Worm (Caenorhabditis elegans) whole organism, L1 larva: ENCODE results near the gene acs-10.

Source experiments
- C04F5.9 ChIP-seq: sonication (generic microtip); optimal IDR thresholded peaks from 2 replicates; lab custom pipeline; 2016; ENCODE audit warnings: missing genetic modification characterization, missing compliant biosample characterization
- F16B12.6 ChIP-seq: fragments of 150-350 bp; optimal IDR thresholded peaks from 2 replicates; lab custom pipeline; 2014; ENCODE audit warnings: missing biosample characterization, missing genetic modification characterization
- aha-1 ChIP-seq: fragments of 150-350 bp; optimal IDR thresholded peaks from 2 replicates; lab custom pipeline; 2014; ENCODE audit warnings: missing biosample characterization, missing genetic modification characterization
- alr-1 ChIP-seq: fragments of 200-800 bp; sonication (Bioruptor generic); optimal IDR thresholded peaks from 2 replicates; lab custom pipeline; 2018; ENCODE audit warnings: borderline replicate concordance, mild to moderate bottlenecking, missing genetic modification characterization, missing compliant biosample characterization
- ceh-8 ChIP-seq: fragments of 200-800 bp; sonication (Bioruptor generic); optimal IDR thresholded peaks from 2 replicates; lab custom pipeline; 2018; ENCODE audit warnings: mild to moderate bottlenecking, missing genetic modification characterization, moderate library complexity, missing compliant biosample characterization
- ceh-82 ChIP-seq, 3 experiments: fragments of 150-350 bp in 1 of 3; sonication (generic microtip) in 2 of 3; optimal IDR thresholded peaks; 2 replicates each; lab custom pipeline; 2014 to 2017; ENCODE audit warnings: missing biosample characterization in 3 of 3, missing genetic modification characterization in 3 of 3
- ceh-90 ChIP-seq: sonication (generic microtip); optimal IDR thresholded peaks from 2 replicates; lab custom pipeline; 2016; ENCODE audit warnings: missing genetic modification characterization, missing compliant biosample characterization
- dpl-1 ChIP-seq, 3 experiments: fragments of 150-350 bp in 2 of 3; sonication (generic microtip) in 1 of 3; optimal IDR thresholded peaks; 2 replicates each; lab custom pipeline; 2014 to 2017; ENCODE audit warnings: missing biosample characterization in 3 of 3, missing genetic modification characterization in 3 of 3, missing genetic modification reagents in 3 of 3
- dsc-1 ChIP-seq: sonication (generic microtip); optimal IDR thresholded peaks from 2 replicates; lab custom pipeline; 2016; ENCODE audit warnings: mild to moderate bottlenecking, missing genetic modification characterization, missing compliant biosample characterization
- efl-1 ChIP-seq, 4 experiments: fragments of 150-350 bp; optimal IDR thresholded peaks in 3 of 4; peaks in 1 of 4; 1 replicate in 1 of 4; 2 replicates in 3 of 4; lab custom pipeline; 2014; ENCODE audit warnings: missing biosample characterization in 2 of 4, missing genetic modification characterization in 2 of 4, missing genetic modification reagents in 2 of 4
- ets-5 ChIP-seq: fragments of 200-800 bp; sonication (Bioruptor generic); IDR thresholded peaks from 2 replicates; pipeline ENCODE4 v1.3.6; 2022; ENCODE audit warnings: missing genetic modification characterization, missing compliant biosample characterization
- fkh-10 ChIP-seq: sonication (generic microtip); optimal IDR thresholded peaks from 2 replicates; lab custom pipeline; 2017; ENCODE audit warnings: missing biosample characterization, missing genetic modification reagents, missing genetic modification characterization
- fkh-4 ChIP-seq: sonication (generic microtip); optimal IDR thresholded peaks from 2 replicates; lab custom pipeline; 2016; ENCODE audit warnings: missing compliant biosample characterization, missing genetic modification characterization, borderline replicate concordance
- fkh-8 ChIP-seq: sonication (generic microtip); optimal IDR thresholded peaks from 2 replicates; lab custom pipeline; 2016; ENCODE audit warnings: mild to moderate bottlenecking, missing genetic modification characterization, missing compliant biosample characterization
- grh-1 ChIP-seq: fragments of 200-800 bp; sonication (Bioruptor generic); IDR thresholded peaks from 2 replicates; pipeline ENCODE4 v1.3.6; 2022; ENCODE audit warnings: missing genetic modification reagents, missing genetic modification characterization, missing compliant biosample characterization
- hpl-2 ChIP-seq: fragments of 150-350 bp; optimal IDR thresholded peaks from 2 replicates; lab custom pipeline; 2014; ENCODE audit warnings: missing biosample characterization, missing genetic modification reagents, missing genetic modification characterization
- lin-13 ChIP-seq: fragments of 150-350 bp; optimal IDR thresholded peaks from 2 replicates; lab custom pipeline; 2014; ENCODE audit warnings: missing biosample characterization, missing genetic modification reagents, missing genetic modification characterization
- lin-14 ChIP-seq: fragments of 200-800 bp; sonication (Bioruptor generic); optimal IDR thresholded peaks from 2 replicates; lab custom pipeline; 2018; ENCODE audit warnings: mild to moderate bottlenecking, missing genetic modification characterization, moderate library complexity, missing compliant biosample characterization
- lin-35 ChIP-seq, 2 experiments: fragments of 150-350 bp; optimal IDR thresholded peaks; 2 replicates each; lab custom pipeline; 2014; ENCODE audit warnings: missing biosample characterization in 2 of 2, missing genetic modification characterization in 2 of 2, missing genetic modification reagents in 2 of 2
- lin-39 ChIP-seq: fragments of 150-350 bp; optimal IDR thresholded peaks from 2 replicates; lab custom pipeline; 2014; ENCODE audit warnings: missing biosample characterization, missing genetic modification reagents, missing genetic modification characterization
- lir-3 ChIP-seq: sonication (generic microtip); optimal IDR thresholded peaks from 2 replicates; lab custom pipeline; 2016; ENCODE audit warnings: mild to moderate bottlenecking, missing genetic modification characterization, moderate library complexity, missing compliant biosample characterization; ENCODE audit not compliant: poor library complexity
- mab-9 ChIP-seq: fragments of 200-800 bp; sonication (Bioruptor generic); IDR thresholded peaks from 2 replicates; pipeline ENCODE4 v1.3.6; 2022; ENCODE audit warnings: missing genetic modification reagents, missing genetic modification characterization, missing compliant biosample characterization
- mef-2 ChIP-seq: fragments of 150-350 bp; optimal IDR thresholded peaks from 2 replicates; lab custom pipeline; 2014; ENCODE audit warnings: missing biosample characterization, missing genetic modification characterization
- mep-1 ChIP-seq: fragments of 150-350 bp; optimal IDR thresholded peaks from 2 replicates; lab custom pipeline; 2014; ENCODE audit warnings: missing biosample characterization, missing genetic modification characterization
- nhr-19 ChIP-seq: fragments of 200-800 bp; sonication (Bioruptor generic); conservative IDR thresholded peaks from 2 replicates; pipeline ENCODE4 v1.3.6; 2022; ENCODE audit warnings: missing genetic modification characterization, missing compliant biosample characterization
- nhr-28 ChIP-seq: fragments of 150-350 bp; optimal IDR thresholded peaks from 2 replicates; lab custom pipeline; 2014; ENCODE audit warnings: missing biosample characterization, missing genetic modification characterization
- nhr-71 ChIP-seq: sonication (generic microtip); optimal IDR thresholded peaks from 2 replicates; lab custom pipeline; 2016; ENCODE audit warnings: mild to moderate bottlenecking, missing genetic modification characterization, moderate library complexity, missing compliant biosample characterization
- nhr-76 ChIP-seq: sonication (generic microtip); optimal IDR thresholded peaks from 2 replicates; lab custom pipeline; 2017; ENCODE audit warnings: missing biosample characterization, missing genetic modification characterization
- nhr-77 ChIP-seq: fragments of 150-350 bp; optimal IDR thresholded peaks from 2 replicates; lab custom pipeline; 2014; ENCODE audit warnings: missing biosample characterization, missing genetic modification characterization
- nhr-90 ChIP-seq: sonication (generic microtip); optimal IDR thresholded peaks from 2 replicates; lab custom pipeline; 2016; ENCODE audit warnings: mild to moderate bottlenecking, missing genetic modification characterization, missing compliant biosample characterization; ENCODE audit not compliant: poor library complexity
- pax-3 ChIP-seq: fragments of 200-800 bp; sonication (Bioruptor generic); optimal IDR thresholded peaks from 2 replicates; lab custom pipeline; 2018; ENCODE audit warnings: mild to moderate bottlenecking, missing genetic modification characterization, moderate library complexity, missing compliant biosample characterization
- sup-37 ChIP-seq: fragments of 200-800 bp; sonication (Bioruptor generic); optimal IDR thresholded peaks from 2 replicates; lab custom pipeline; 2018; ENCODE audit warnings: mild to moderate bottlenecking, missing genetic modification characterization, missing compliant biosample characterization
- tlp-1 ChIP-seq: fragments of 150-350 bp; optimal IDR thresholded peaks from 2 replicates; lab custom pipeline; 2014; ENCODE audit warnings: missing biosample characterization, missing genetic modification characterization
- unc-62 ChIP-seq: fragments of 150-350 bp; optimal IDR thresholded peaks from 2 replicates; lab custom pipeline; 2014; ENCODE audit warnings: missing biosample characterization, missing genetic modification reagents, missing genetic modification characterization
- vab-15 ChIP-seq: sonication (generic microtip); optimal IDR thresholded peaks from 2 replicates; lab custom pipeline; 2017; ENCODE audit warnings: missing genotype, mild to moderate bottlenecking, missing genetic modification characterization, missing compliant biosample characterization

The acs-10 gene

DNA sequence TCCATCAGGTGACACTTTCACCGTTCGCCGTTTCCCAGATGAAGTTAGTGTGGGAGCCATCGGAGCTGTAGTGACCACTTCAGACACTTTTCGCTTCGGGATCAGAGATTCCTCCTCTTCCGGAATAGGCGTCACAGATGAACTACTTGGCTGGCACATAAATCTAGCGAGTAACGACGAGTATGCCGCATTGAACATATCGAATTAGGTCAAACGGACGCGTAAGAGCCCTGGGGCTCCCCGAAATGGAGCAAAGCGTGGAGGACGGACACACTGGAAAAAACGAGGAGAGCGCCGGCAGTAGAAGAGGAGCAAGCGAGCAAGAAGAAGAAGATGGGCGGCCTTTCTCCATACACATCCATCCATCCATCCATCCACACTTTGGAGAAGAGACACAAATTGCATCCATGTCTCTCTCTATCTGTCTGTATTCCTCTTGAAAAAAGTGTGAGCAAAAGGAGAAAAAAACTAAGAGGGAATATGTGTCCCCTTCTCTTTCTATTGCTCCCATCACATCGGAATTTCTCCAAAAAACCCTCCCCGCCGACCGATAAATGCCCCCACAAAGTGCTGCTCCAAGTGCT, 19.9 kb upstream of the acs-10 start:
- TF ChIP-seq vab-15 (tag; lab: Kevin White, UChicago): no peak
- no peak for TF ChIP-seq mab-9
- no peak for TF ChIP-seq C04F5.9 (tag; lab: Kevin White, UChicago)
- no peak for TF ChIP-seq dsc-1 (tag; lab: Kevin White, UChicago)
- TF ChIP-seq fkh-8: no peak
- TF ChIP-seq ceh-82 (tag; optimal IDR thresholded peaks at IDR 0.05; lab: Kevin White, UChicago): peak in 1 of 3 experiments; percentile 27
- no peak for TF ChIP-seq hpl-2 (GFP tag; lab: Kevin White, UChicago)
- no peak for TF ChIP-seq aha-1 (tag; lab: Kevin White, UChicago)
- TF ChIP-seq fkh-10 (GFP tag; lab: Kevin White, UChicago): peak; percentile 3
- peak; percentile 57 for TF ChIP-seq lin-14
- TF ChIP-seq, all 84 proteins: peak for 3

DNA sequence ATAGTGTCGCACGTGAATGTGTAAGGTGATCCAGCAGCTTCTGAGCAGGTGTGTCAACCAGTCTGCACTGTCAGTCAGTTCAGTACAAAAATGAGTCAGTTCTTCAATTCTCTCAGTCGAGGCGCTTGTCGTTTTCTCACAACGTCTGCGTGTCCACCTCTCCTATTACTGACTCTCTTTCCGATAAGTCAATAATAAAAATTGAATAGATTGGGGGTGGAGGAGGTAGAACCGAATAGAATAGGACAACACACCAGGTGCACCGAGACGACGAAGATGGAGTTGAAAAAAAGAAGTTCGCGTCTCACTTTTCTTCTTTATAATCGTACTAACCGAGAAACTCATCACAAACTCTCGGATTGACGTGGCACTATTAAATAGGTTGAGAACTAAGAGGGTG, 18.5 kb upstream of the acs-10 start:
- TF ChIP-seq efl-1 (optimal IDR thresholded peaks at IDR 0.05; lab: Kevin White, UChicago): no peak
- TF ChIP-seq efl-1 (GFP tag; optimal IDR thresholded peaks at IDR 0.05 in 1 of 2; lab: Kevin White, UChicago): peak in 1 of 2 experiments; percentile 83
- TF ChIP-seq lin-14: peak; percentile 37
- no peak for TF ChIP-seq nhr-28 (tag; lab: Kevin White, UChicago)
- no peak for TF ChIP-seq nhr-76 (tag; lab: Kevin White, UChicago)
- TF ChIP-seq tlp-1 (tag; lab: Kevin White, UChicago): no peak
- peak in 1 of 2 experiments; percentile 7 for TF ChIP-seq lin-35 (GFP tag; optimal IDR thresholded peaks at IDR 0.05; lab: Kevin White, UChicago)

DNA sequence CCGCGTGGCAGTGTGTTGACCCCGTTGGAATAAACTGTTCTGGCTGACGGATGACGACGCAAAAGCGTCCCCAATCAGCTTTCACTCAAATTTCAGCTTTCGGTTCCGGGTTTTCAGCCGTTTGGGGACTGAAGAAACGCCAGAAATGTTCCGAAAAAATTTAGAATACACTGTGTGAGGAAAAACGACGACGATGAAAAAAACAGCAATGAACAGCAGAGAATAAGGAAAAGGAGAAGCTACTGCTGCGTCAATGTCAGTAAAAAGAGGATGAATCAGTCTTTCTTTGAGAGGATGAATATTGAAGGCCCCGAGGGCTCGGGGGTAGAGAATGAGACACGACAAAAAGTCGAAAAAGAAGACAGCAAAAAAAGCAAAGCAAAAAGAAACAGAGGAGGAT, 17.4 kb upstream of the acs-10 start:
- no peak for TF ChIP-seq lir-3 (tag; lab: Kevin White, UChicago)
- TF ChIP-seq efl-1 (optimal IDR thresholded peaks at IDR 0.05; lab: Kevin White, UChicago): no peak
- peak in 1 of 2 experiments; percentile 88 for TF ChIP-seq efl-1 (GFP tag; optimal IDR thresholded peaks at IDR 0.05 in 1 of 2; lab: Kevin White, UChicago)
- TF ChIP-seq mef-2 (tag; lab: Kevin White, UChicago): no peak
- no peak for TF ChIP-seq nhr-90 (tag; lab: Kevin White, UChicago)
- peak; percentile 9 for TF ChIP-seq lin-14
- TF ChIP-seq unc-62 (GFP tag; lab: Kevin White, UChicago): no peak
- TF ChIP-seq nhr-71 (tag; lab: Kevin White, UChicago): no peak
- TF ChIP-seq lin-39 (tag; lab: Kevin White, UChicago): no peak
- no peak for TF ChIP-seq nhr-77 (tag; lab: Kevin White, UChicago)
- no peak for TF ChIP-seq nhr-19
- TF ChIP-seq fkh-4: no peak
- TF ChIP-seq dpl-1 (GFP tag; optimal IDR thresholded peaks at IDR 0.05; lab: Kevin White, UChicago): no peak
- TF ChIP-seq mep-1 (tag; lab: Kevin White, UChicago): no peak
- TF ChIP-seq pax-3 (tag; lab: Kevin White, UChicago): peak; percentile 41
- TF ChIP-seq ets-5: no peak
- no peak for TF ChIP-seq ceh-90
- no peak for TF ChIP-seq fkh-8
- no peak for TF ChIP-seq ceh-8 (GFP tag; lab: Kevin White, UChicago)
- TF ChIP-seq alr-1: no peak
- no peak for TF ChIP-seq lin-13 (GFP tag; lab: Kevin White, UChicago)

DNA sequence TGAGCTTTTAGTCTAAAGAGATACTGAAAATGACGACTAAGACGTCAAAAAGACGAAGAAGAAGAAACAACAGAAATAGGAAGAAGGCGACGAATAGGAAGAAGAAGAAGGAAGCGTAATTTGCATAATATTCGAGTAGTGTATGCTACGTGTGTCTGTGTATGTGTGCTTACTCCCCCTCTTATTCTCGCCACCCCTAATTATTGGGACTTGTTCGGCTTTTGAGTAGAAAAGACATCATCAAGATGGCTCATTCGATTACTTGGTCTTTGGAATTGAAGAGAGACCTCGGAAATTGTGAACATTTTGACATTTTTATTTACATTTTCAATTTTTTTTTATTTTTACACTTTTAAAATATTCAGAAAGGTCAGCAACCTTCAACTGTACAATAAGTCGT, 16.1 kb upstream of the acs-10 start:
- no peak for TF ChIP-seq sup-37 (GFP tag; lab: Kevin White, UChicago)
- no peak for TF ChIP-seq C04F5.9 (tag; lab: Kevin White, UChicago)
- TF ChIP-seq grh-1: no peak
- TF ChIP-seq lin-14: peak; percentile 44
- TF ChIP-seq F16B12.6 (tag; lab: Kevin White, UChicago): no peak
